Worm (Caenorhabditis elegans) whole organism, L3 larva: Measurements from ENCODE around the gene C44B11.6.

ENCODE experiments used
- R02D3.7 ChIP-seq: fragments of 150-350 bp; optimal IDR thresholded peaks from 2 replicates; lab custom pipeline; 2014; ENCODE audit warnings: missing biosample characterization, missing genetic modification characterization
- ZK546.5 ChIP-seq: sonication (generic microtip); optimal IDR thresholded peaks from 2 replicates; lab custom pipeline; 2017; ENCODE audit warnings: missing biosample characterization, missing genetic modification characterization
- aly-2 ChIP-seq: fragments of 150-350 bp; optimal IDR thresholded peaks from 2 replicates; lab custom pipeline; 2014; ENCODE audit warnings: missing biosample characterization, missing genetic modification characterization
- ama-1 ChIP-seq: fragments of 150-350 bp; optimal IDR thresholded peaks from 2 replicates; lab custom pipeline; 2018
- ceh-16 ChIP-seq: sonication (generic microtip); optimal IDR thresholded peaks from 2 replicates; lab custom pipeline; 2017; ENCODE audit warnings: missing biosample characterization, missing genetic modification characterization
- ceh-28 ChIP-seq: fragments of 150-350 bp; optimal IDR thresholded peaks from 2 replicates; lab custom pipeline; 2014; ENCODE audit warnings: missing biosample characterization, missing genetic modification reagents, missing genetic modification characterization
- ceh-82 ChIP-seq: fragments of 150-350 bp; optimal IDR thresholded peaks from 2 replicates; lab custom pipeline; 2014; ENCODE audit warnings: missing biosample characterization, missing genetic modification characterization
- ceh-9 ChIP-seq: sonication (generic microtip); optimal IDR thresholded peaks from 2 replicates; lab custom pipeline; 2018; ENCODE audit warnings: missing biosample characterization, missing genetic modification characterization
- daf-12 ChIP-seq: fragments of 150-350 bp; optimal IDR thresholded peaks from 2 replicates; lab custom pipeline; 2014; ENCODE audit warnings: missing biosample characterization, missing genetic modification reagents, missing genetic modification characterization
- egl-27 ChIP-seq: sonication (generic microtip); optimal IDR thresholded peaks from 4 replicates; lab custom pipeline; 2017; ENCODE audit warnings: missing biosample characterization, missing genetic modification reagents, missing genetic modification characterization
- egl-5 ChIP-seq: fragments of 150-350 bp; optimal IDR thresholded peaks from 2 replicates; lab custom pipeline; 2017; ENCODE audit warnings: missing biosample characterization, missing genetic modification reagents, missing genetic modification characterization, inconsistent platforms
- elt-1 ChIP-seq: fragments of 150-350 bp; optimal IDR thresholded peaks from 2 replicates; lab custom pipeline; 2014; ENCODE audit warnings: missing biosample characterization, missing genetic modification characterization
- elt-2 ChIP-seq: sonication (generic microtip); optimal IDR thresholded peaks from 2 replicates; lab custom pipeline; 2016; ENCODE audit warnings: missing genetic modification reagents, mild to moderate bottlenecking, missing genetic modification characterization, missing compliant biosample characterization
- eor-1 ChIP-seq, 2 experiments: fragments of 150-350 bp; optimal IDR thresholded peaks; 2 replicates each; lab custom pipeline; 2014 to 2018; ENCODE audit warnings: missing biosample characterization in 2 of 2, missing genetic modification characterization in 2 of 2
- fkh-10 ChIP-seq: sonication (generic microtip); optimal IDR thresholded peaks from 2 replicates; lab custom pipeline; 2017; ENCODE audit warnings: missing biosample characterization, missing genetic modification reagents, missing genetic modification characterization
- fkh-2 ChIP-seq: fragments of 150-350 bp; optimal IDR thresholded peaks from 2 replicates; lab custom pipeline; 2014; ENCODE audit warnings: missing biosample characterization, missing genetic modification reagents, missing genetic modification characterization
- fos-1 ChIP-seq: fragments of 150-350 bp; optimal IDR thresholded peaks from 2 replicates; lab custom pipeline; 2014; ENCODE audit warnings: missing biosample characterization, missing genetic modification characterization
- hmg-11 ChIP-seq: sonication (generic microtip); optimal IDR thresholded peaks from 2 replicates; lab custom pipeline; 2016; ENCODE audit warnings: missing genetic modification characterization, missing compliant biosample characterization
- jun-1 ChIP-seq: fragments of 150-350 bp; optimal IDR thresholded peaks from 2 replicates; lab custom pipeline; 2014; ENCODE audit warnings: missing biosample characterization, missing genetic modification reagents, missing genetic modification characterization
- lin-15B ChIP-seq: fragments of 150-350 bp; optimal IDR thresholded peaks from 2 replicates; lab custom pipeline; 2014; ENCODE audit warnings: missing biosample characterization, missing genetic modification characterization
- lin-39 ChIP-seq: fragments of 150-350 bp; optimal IDR thresholded peaks from 2 replicates; lab custom pipeline; 2018; ENCODE audit warnings: missing biosample characterization, missing genetic modification reagents, missing genetic modification characterization
- lsy-12 ChIP-seq: sonication (generic microtip); optimal IDR thresholded peaks from 2 replicates; lab custom pipeline; 2016; ENCODE audit warnings: mild to moderate bottlenecking, missing genetic modification characterization, missing compliant biosample characterization
- mdl-1 ChIP-seq: fragments of 150-350 bp; optimal IDR thresholded peaks from 2 replicates; lab custom pipeline; 2014; ENCODE audit warnings: missing biosample characterization, missing genetic modification characterization
- mml-1 ChIP-seq: fragments of 150-350 bp; sonication (generic microtip); optimal IDR thresholded peaks from 3 replicates; lab custom pipeline; 2014; ENCODE audit warnings: missing biosample characterization, missing genetic modification characterization
- nfya-1 ChIP-seq: sonication (generic microtip); optimal IDR thresholded peaks from 2 replicates; lab custom pipeline; 2017; ENCODE audit warnings: missing genetic modification characterization, mild to moderate bottlenecking, missing compliant biosample characterization, antibody characterized with exemption, moderate library complexity; ENCODE audit not compliant: insufficient read depth
- nhr-11 ChIP-seq: fragments of 150-350 bp; optimal IDR thresholded peaks from 2 replicates; lab custom pipeline; 2014; ENCODE audit warnings: missing biosample characterization, missing genetic modification characterization
- nhr-12 ChIP-seq: fragments of 150-350 bp; optimal IDR thresholded peaks from 2 replicates; lab custom pipeline; 2014; ENCODE audit warnings: missing biosample characterization, missing genetic modification characterization
- nhr-23 ChIP-seq: fragments of 150-350 bp; optimal IDR thresholded peaks from 2 replicates; lab custom pipeline; 2014; ENCODE audit warnings: missing biosample characterization, missing genetic modification reagents, missing genetic modification characterization
- nhr-237 ChIP-seq: fragments of 150-350 bp; optimal IDR thresholded peaks from 2 replicates; lab custom pipeline; 2014; ENCODE audit warnings: missing biosample characterization, missing genetic modification characterization
- nhr-25 ChIP-seq: sonication (generic microtip); optimal IDR thresholded peaks from 2 replicates; lab custom pipeline; 2017; ENCODE audit warnings: missing biosample characterization, missing genetic modification characterization
- nhr-43 ChIP-seq: sonication (generic microtip); optimal IDR thresholded peaks from 2 replicates; lab custom pipeline; 2016; ENCODE audit warnings: mild to moderate bottlenecking, missing genetic modification characterization, missing compliant biosample characterization; ENCODE audit not compliant: poor library complexity, severe bottlenecking
- nhr-67 ChIP-seq: fragments of 150-350 bp; optimal IDR thresholded peaks from 2 replicates; lab custom pipeline; 2014; ENCODE audit warnings: missing biosample characterization, missing genetic modification characterization
- nhr-76 ChIP-seq: fragments of 150-350 bp; sonication (generic microtip); optimal IDR thresholded peaks from 5 replicates; lab custom pipeline; 2014; ENCODE audit warnings: missing biosample characterization, missing genetic modification characterization
- pha-4 ChIP-seq: fragments of 150-350 bp; optimal IDR thresholded peaks from 2 replicates; lab custom pipeline; 2014; ENCODE audit warnings: missing biosample characterization, missing genetic modification reagents, missing genetic modification characterization
- pqm-1 ChIP-seq: fragments of 150-350 bp; optimal IDR thresholded peaks from 2 replicates; lab custom pipeline; 2017; ENCODE audit warnings: missing biosample characterization, missing genetic modification characterization, inconsistent platforms
- sea-2 ChIP-seq: fragments of 150-350 bp; sonication (generic microtip); optimal IDR thresholded peaks from 4 replicates; lab custom pipeline; 2014; ENCODE audit warnings: missing biosample characterization, missing genetic modification reagents, missing genetic modification characterization
- skn-1 ChIP-seq: fragments of 150-350 bp; optimal IDR thresholded peaks from 2 replicates; lab custom pipeline; 2014; ENCODE audit warnings: missing biosample characterization, missing genetic modification characterization
- snpc-4 ChIP-seq: fragments of 150-350 bp; optimal IDR thresholded peaks from 2 replicates; lab custom pipeline; 2014; ENCODE audit warnings: missing biosample characterization, missing genetic modification characterization
- unc-39 ChIP-seq: sonication (generic microtip); optimal IDR thresholded peaks from 4 replicates; lab custom pipeline; 2017; ENCODE audit warnings: missing biosample characterization, missing genetic modification characterization
- unc-62 ChIP-seq: fragments of 150-350 bp; sonication (generic microtip); optimal IDR thresholded peaks from 4 replicates; lab custom pipeline; 2014; ENCODE audit warnings: missing biosample characterization, missing genetic modification reagents, missing genetic modification characterization
- zag-1 ChIP-seq: fragments of 150-350 bp; optimal IDR thresholded peaks from 2 replicates; lab custom pipeline; 2014; ENCODE audit warnings: missing biosample characterization, missing genetic modification characterization
- ztf-11 ChIP-seq: fragments of 150-350 bp; optimal IDR thresholded peaks from 2 replicates; lab custom pipeline; 2014; ENCODE audit warnings: missing biosample characterization, missing genetic modification characterization
- ztf-4 ChIP-seq: fragments of 150-350 bp; optimal IDR thresholded peaks from 2 replicates; lab custom pipeline; 2014; ENCODE audit warnings: missing biosample characterization, missing genetic modification characterization

C44B11.6 gene

DNA sequence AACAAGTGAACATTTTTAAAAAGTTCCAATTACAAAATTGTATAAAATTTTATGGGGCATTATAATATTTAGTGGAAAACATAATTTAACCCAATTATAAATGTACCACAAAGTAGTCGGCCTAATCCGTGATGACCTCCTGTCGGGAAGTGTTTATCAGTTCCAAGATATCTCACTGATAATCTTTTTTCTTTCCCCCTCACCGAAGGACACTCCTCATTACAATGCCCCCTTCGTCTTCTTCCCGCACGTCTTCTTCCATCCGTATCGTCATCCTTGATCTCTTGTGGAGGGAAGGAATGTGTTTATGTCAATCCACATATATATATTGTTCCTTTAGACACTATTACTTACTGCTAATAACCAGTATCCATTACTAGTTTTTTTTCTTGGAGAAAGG lies 12.4 kb downstream of the C44B11.6 start, which contains the start of gene R148.5:
TSS of gene R148.5 (plus strand) at position 331 of the 400 bp plus-strand sequence.
- TF ChIP-seq mml-1 (tag; lab: Kevin White, UChicago) (no peak), elt-1 (tag; lab: Kevin White, UChicago) (peak; percentile 14)
- TF ChIP-seq, all 47 proteins: peak for 1

- TF ChIP-seq nhr-76 (tag; lab: Kevin White, UChicago) (no peak), lin-15B (tag; lab: Kevin White, UChicago) (no peak), lin-39 (tag; lab: Kevin White, UChicago) (no peak), ztf-11 (tag; lab: Kevin White, UChicago) (no peak), nhr-43 (tag; lab: Kevin White, UChicago) (no peak), skn-1 (tag; lab: Kevin White, UChicago) (no peak)
Measured at ce11 chrIII:3169279-3169678, 16.3 kb downstream of the C44B11.6 start.

- TF ChIP-seq ceh-28 (tag; lab: Kevin White, UChicago), result peak; percentile 97
- TF ChIP-seq nhr-25 (tag; lab: Kevin White, UChicago), result no peak
Measured at ce11 chrIII:3170538-3170937, 17.6 kb downstream of the C44B11.6 start.

- TF ChIP-seq egl-27 (tag; lab: Kevin White, UChicago) (no peak), nhr-76 (tag; lab: Kevin White, UChicago) (no peak), ztf-11 (tag; lab: Kevin White, UChicago) (no peak), nhr-43 (tag; lab: Kevin White, UChicago) (no peak), ama-1 (lab: Kevin White, UChicago) (no peak), lsy-12 (tag; lab: Kevin White, UChicago) (no peak), fkh-2 (no peak), nhr-11 (tag; lab: Kevin White, UChicago) (no peak), nhr-25 (tag; lab: Kevin White, UChicago) (no peak), nhr-12 (no peak), snpc-4 (tag; lab: Kevin White, UChicago) (no peak), lin-15B (tag; lab: Kevin White, UChicago) (no peak)
Measured at ce11 chrIII:3171382-3171781, 18.4 kb downstream of the C44B11.6 start, which contains the start of gene R148.4. Gene R148.4 (plus strand): TSS chrIII:3171592.

ce11 chrIII:3174985-3175384 lies 22.0 kb downstream of the C44B11.6 start, which contains the start of gene R148.3:
Gene R148.3 (plus strand): TSS chrIII:3175331.
- TF ChIP-seq fos-1 (tag; lab: Kevin White, UChicago) (no peak), nfya-1 (tag; lab: Kevin White, UChicago) (peak; percentile 58), nhr-11 (tag; lab: Kevin White, UChicago) (no peak), nhr-43 (tag; lab: Kevin White, UChicago) (peak; percentile 32), nhr-237 (tag; lab: Kevin White, UChicago) (no peak), hmg-11 (tag; lab: Kevin White, UChicago) (peak; percentile 81), nhr-25 (tag; lab: Kevin White, UChicago) (no peak), elt-1 (tag; lab: Kevin White, UChicago) (no peak), unc-39 (tag; lab: Kevin White, UChicago) (no peak), nhr-12 (no peak), fkh-10 (GFP tag; lab: Kevin White, UChicago) (no peak), unc-62 (GFP tag; lab: Kevin White, UChicago) (no peak), skn-1 (tag; lab: Kevin White, UChicago) (no peak), ceh-9 (tag; lab: Kevin White, UChicago) (no peak), ZK546.5 (tag; lab: Kevin White, UChicago) (no peak), egl-27 (tag; lab: Kevin White, UChicago) (no peak), R02D3.7 (peak; percentile 29), pqm-1 (tag; lab: Kevin White, UChicago) (no peak), nhr-76 (tag; lab: Kevin White, UChicago) (no peak), ceh-16 (tag; lab: Kevin White, UChicago) (no peak), ceh-82 (tag; lab: Kevin White, UChicago) (no peak), lin-39 (tag; lab: Kevin White, UChicago) (peak; percentile 30), nhr-23 (no peak), eor-1 (tag; optimal IDR thresholded peaks at IDR 0.05; lab: Kevin White, UChicago) (no peak), lsy-12 (tag; lab: Kevin White, UChicago) (no peak), mml-1 (tag; lab: Kevin White, UChicago) (no peak), ceh-28 (tag; lab: Kevin White, UChicago) (peak; percentile 38), ztf-4 (tag; lab: Kevin White, UChicago) (no peak), pha-4 (peak; percentile 52), daf-12 (tag; lab: Kevin White, UChicago) (no peak), jun-1 (tag; lab: Kevin White, UChicago) (no peak), elt-2 (peak; percentile 8), nhr-67 (tag; lab: Kevin White, UChicago) (no peak), snpc-4 (tag; lab: Kevin White, UChicago) (no peak), sea-2 (GFP tag; lab: Kevin White, UChicago) (no peak), mdl-1 (tag; lab: Kevin White, UChicago) (peak; percentile 54), aly-2 (tag; lab: Kevin White, UChicago) (no peak), zag-1 (tag; lab: Kevin White, UChicago) (no peak), egl-5 (tag; lab: Kevin White, UChicago) (no peak), lin-15B (tag; lab: Kevin White, UChicago) (peak; percentile 10)
